Fruit fly (Drosophila melanogaster): ENCODE measurements around the gene CG15741.

Gene CG15741

dm6 chrX:11813721-11814161 lies 24.1 kb downstream of the CG15741 start:
- TF ChIP-seq CG4496 (GFP tag; IDR thresholded peaks at IDR 0.05) (no peak), EcR (GFP tag; optimal IDR thresholded peaks at IDR 0.05) (peak; percentile 26)

dm6 chrX:11812828-11813227 lies 25.0 kb downstream of the CG15741 start:
- TF ChIP-seq Pif1B (GFP tag; optimal IDR thresholded peaks at IDR 0.05) (no peak), EcR (GFP tag; optimal IDR thresholded peaks at IDR 0.05) (no peak), CG10348 (GFP tag; IDR thresholded peaks at IDR 0.05) (no peak), fd96Ca (GFP tag; IDR thresholded peaks at IDR 0.05) (no peak), Pif1A (GFP tag; optimal IDR thresholded peaks at IDR 0.05) (no peak), CG4496 (GFP tag; IDR thresholded peaks at IDR 0.05) (no peak), CG8159 (tag; optimal IDR thresholded peaks at IDR 0.05) (no peak), CG12605 (GFP tag; IDR thresholded peaks at IDR 0.05) (no peak), CG9948 (tag; optimal IDR thresholded peaks at IDR 0.05) (no peak), D1 (tag; optimal IDR thresholded peaks at IDR 0.05) (no peak)

- no peak for TF ChIP-seq CG34367 (tag; optimal IDR thresholded peaks at IDR 0.05)
- peak; percentile 4 for TF ChIP-seq Snoo (tag; optimal IDR thresholded peaks at IDR 0.05)
- TF ChIP-seq CG12605 (GFP tag; IDR thresholded peaks at IDR 0.05) = peak; percentile 42; the same call in 1 of the 2 replicates
- no peak for TF ChIP-seq CG8301 (tag; optimal IDR thresholded peaks at IDR 0.05)
- TF ChIP-seq fd96Ca (GFP tag; IDR thresholded peaks at IDR 0.05) = no peak; the same call in 2 of the 3 replicates
- peak; percentile 37 for TF ChIP-seq Pif1A (GFP tag; optimal IDR thresholded peaks at IDR 0.05)
- TF ChIP-seq CG13204 (GFP tag; optimal IDR thresholded peaks at IDR 0.05) = no peak
- TF ChIP-seq CG4496 (GFP tag; IDR thresholded peaks at IDR 0.05) = peak; percentile 45; the same call in 1 of the 3 replicates
- TF ChIP-seq CG14655 (GFP tag; optimal IDR thresholded peaks at IDR 0.05) = peak; percentile 5
- TF ChIP-seq gl (tag; optimal IDR thresholded peaks at IDR 0.05) = peak; percentile 7
- TF ChIP-seq CG15710 (tag; optimal IDR thresholded peaks at IDR 0.05) = no peak
- no peak for TF ChIP-seq CG17806 (tag; optimal IDR thresholded peaks at IDR 0.05)
- peak; percentile 31 for TF ChIP-seq EcR (GFP tag; optimal IDR thresholded peaks at IDR 0.05)
- peak; percentile 52 for TF ChIP-seq Ets98B (GFP tag; IDR thresholded peaks at IDR 0.05)
- peak; percentile 44 for TF ChIP-seq Pif1B (GFP tag; optimal IDR thresholded peaks at IDR 0.05)
- TF ChIP-seq D1 (tag; optimal IDR thresholded peaks at IDR 0.05) = no peak
- no peak for TF ChIP-seq CG9948 (tag; optimal IDR thresholded peaks at IDR 0.05)
- TF ChIP-seq rn (GFP tag; IDR thresholded peaks at IDR 0.05) = no peak
- TF ChIP-seq CG8159 (tag; optimal IDR thresholded peaks at IDR 0.05) = no peak
- no peak for TF ChIP-seq CG10348 (GFP tag; IDR thresholded peaks at IDR 0.05)
- no peak for TF ChIP-seq CG32121 (GFP tag; IDR thresholded peaks at IDR 0.05)
These were observed 30.7 kb downstream of the CG15741 start, which contains the start of gene Hsc70-3 for dm6 chrX:11806867-11807747. Gene Hsc70-3, minus strand, starts transcription at chrX:11807117.

- TF ChIP-seq CG32121 (GFP tag; IDR thresholded peaks at IDR 0.05) (0 out of 2 replicates have a peak, but pooled peaks have one; percentile 16), CG15710 (tag; optimal IDR thresholded peaks at IDR 0.05) (no peak), CG12605 (GFP tag; IDR thresholded peaks at IDR 0.05) (no peak), Pif1B (GFP tag; optimal IDR thresholded peaks at IDR 0.05) (no peak), D1 (tag; optimal IDR thresholded peaks at IDR 0.05) (no peak), CG17806 (tag; optimal IDR thresholded peaks at IDR 0.05) (no peak), CG34367 (tag; optimal IDR thresholded peaks at IDR 0.05) (no peak), Pif1A (GFP tag; optimal IDR thresholded peaks at IDR 0.05) (no peak), rn (GFP tag; IDR thresholded peaks at IDR 0.05) (no peak), CG8159 (tag; optimal IDR thresholded peaks at IDR 0.05) (no peak), Ets98B (GFP tag; IDR thresholded peaks at IDR 0.05) (0 out of 2 replicates have a peak, but pooled peaks have one; percentile 20), Snoo (tag; optimal IDR thresholded peaks at IDR 0.05) (no peak), CG8301 (tag; optimal IDR thresholded peaks at IDR 0.05) (no peak), CG10348 (GFP tag; IDR thresholded peaks at IDR 0.05) (no peak), CG13204 (GFP tag; optimal IDR thresholded peaks at IDR 0.05) (no peak), CG9948 (tag; optimal IDR thresholded peaks at IDR 0.05) (no peak), gl (tag; optimal IDR thresholded peaks at IDR 0.05) (peak; percentile 5), EcR (GFP tag; optimal IDR thresholded peaks at IDR 0.05) (no peak), fd96Ca (GFP tag; IDR thresholded peaks at IDR 0.05) (no peak; the same call in 2 of the 3 replicates), CG14655 (GFP tag; optimal IDR thresholded peaks at IDR 0.05) (no peak), CG4496 (GFP tag; IDR thresholded peaks at IDR 0.05) (0 out of 3 replicates have a peak, but pooled peaks have one; percentile 42)
These were observed 31.6 kb downstream of the CG15741 start for dm6 chrX:11806196-11806595.

dm6 chrX:11805066-11805766 lies 32.6 kb downstream of the CG15741 start:
- no peak for TF ChIP-seq CG34367 (tag; optimal IDR thresholded peaks at IDR 0.05)
- peak; percentile 5 for TF ChIP-seq gl (tag; optimal IDR thresholded peaks at IDR 0.05)
- TF ChIP-seq CG4496 (GFP tag; IDR thresholded peaks at IDR 0.05) = 0 out of 3 replicates have a peak, but pooled peaks have one; percentile 27
- 0 out of 2 replicates have a peak, but pooled peaks have one; percentile 17 for TF ChIP-seq CG32121 (GFP tag; IDR thresholded peaks at IDR 0.05)
- TF ChIP-seq CG14655 (GFP tag; optimal IDR thresholded peaks at IDR 0.05) = peak; percentile 23
- TF ChIP-seq Snoo (tag; optimal IDR thresholded peaks at IDR 0.05) = no peak
- no peak for TF ChIP-seq CG9948 (tag; optimal IDR thresholded peaks at IDR 0.05)
- TF ChIP-seq fd96Ca (GFP tag; IDR thresholded peaks at IDR 0.05) = no peak
- peak; percentile 3 for TF ChIP-seq CG8301 (tag; optimal IDR thresholded peaks at IDR 0.05)
- TF ChIP-seq CG15710 (tag; optimal IDR thresholded peaks at IDR 0.05) = no peak
- peak; percentile 94 for TF ChIP-seq EcR (GFP tag; optimal IDR thresholded peaks at IDR 0.05)
- TF ChIP-seq CG12605 (GFP tag; IDR thresholded peaks at IDR 0.05) = no peak
- TF ChIP-seq D1 (tag; optimal IDR thresholded peaks at IDR 0.05) = no peak
- TF ChIP-seq CG13204 (GFP tag; optimal IDR thresholded peaks at IDR 0.05) = peak; percentile 15
- no peak for TF ChIP-seq Pif1A (GFP tag; optimal IDR thresholded peaks at IDR 0.05)
- no peak for TF ChIP-seq CG17806 (tag; optimal IDR thresholded peaks at IDR 0.05)
- no peak for TF ChIP-seq Pif1B (GFP tag; optimal IDR thresholded peaks at IDR 0.05)

All from whole organism, pupa.